Worm (Caenorhabditis elegans) whole organism, L1 larva: ENCODE data around the gene rad-50.

Source experiments
- Y116A8C.19 ChIP-seq: sonication (generic microtip); optimal IDR thresholded peaks from 2 replicates; lab custom pipeline; 2016; ENCODE audit warnings: missing compliant biosample characterization, missing genetic modification characterization, borderline replicate concordance
- alr-1 ChIP-seq: fragments of 200-800 bp; sonication (Bioruptor generic); optimal IDR thresholded peaks from 2 replicates; lab custom pipeline; 2018; ENCODE audit warnings: borderline replicate concordance, mild to moderate bottlenecking, missing genetic modification characterization, missing compliant biosample characterization
- ama-1 ChIP-seq: fragments of 150-350 bp; optimal IDR thresholded peaks from 2 replicates; lab custom pipeline; 2014
- blmp-1 ChIP-seq: fragments of 150-350 bp; optimal IDR thresholded peaks from 2 replicates; lab custom pipeline; 2014; ENCODE audit warnings: missing biosample characterization, missing genetic modification characterization
- ceh-8 ChIP-seq: fragments of 200-800 bp; sonication (Bioruptor generic); optimal IDR thresholded peaks from 2 replicates; lab custom pipeline; 2018; ENCODE audit warnings: mild to moderate bottlenecking, missing genetic modification characterization, moderate library complexity, missing compliant biosample characterization
- ceh-82 ChIP-seq, 3 experiments: fragments of 150-350 bp in 1 of 3; sonication (generic microtip) in 2 of 3; optimal IDR thresholded peaks; 2 replicates each; lab custom pipeline; 2014 to 2017; ENCODE audit warnings: missing biosample characterization in 3 of 3, missing genetic modification characterization in 3 of 3
- ceh-88 ChIP-seq: fragments of 200-800 bp; sonication (Bioruptor generic); IDR thresholded peaks from 2 replicates; pipeline ENCODE4 v1.3.6; 2022; ENCODE audit warnings: missing genetic modification characterization, missing compliant biosample characterization
- ceh-90 ChIP-seq: sonication (generic microtip); optimal IDR thresholded peaks from 2 replicates; lab custom pipeline; 2016; ENCODE audit warnings: missing genetic modification characterization, missing compliant biosample characterization
- dpl-1 ChIP-seq, 3 experiments: fragments of 150-350 bp in 2 of 3; sonication (generic microtip) in 1 of 3; optimal IDR thresholded peaks; 2 replicates each; lab custom pipeline; 2014 to 2017; ENCODE audit warnings: missing biosample characterization in 3 of 3, missing genetic modification characterization in 3 of 3, missing genetic modification reagents in 3 of 3
- dsc-1 ChIP-seq: sonication (generic microtip); optimal IDR thresholded peaks from 2 replicates; lab custom pipeline; 2016; ENCODE audit warnings: mild to moderate bottlenecking, missing genetic modification characterization, missing compliant biosample characterization
- efl-1 ChIP-seq, 4 experiments: fragments of 150-350 bp; optimal IDR thresholded peaks in 3 of 4; peaks in 1 of 4; 1 replicate in 1 of 4; 2 replicates in 3 of 4; lab custom pipeline; 2014; ENCODE audit warnings: missing biosample characterization in 2 of 4, missing genetic modification characterization in 2 of 4, missing genetic modification reagents in 2 of 4
- egl-13 ChIP-seq: sonication (generic microtip); optimal IDR thresholded peaks from 2 replicates; lab custom pipeline; 2016; ENCODE audit warnings: missing genotype, missing genetic modification reagents, missing genetic modification characterization, missing compliant biosample characterization
- fkh-10 ChIP-seq: sonication (generic microtip); optimal IDR thresholded peaks from 2 replicates; lab custom pipeline; 2017; ENCODE audit warnings: missing biosample characterization, missing genetic modification reagents, missing genetic modification characterization
- fkh-8 ChIP-seq: sonication (generic microtip); optimal IDR thresholded peaks from 2 replicates; lab custom pipeline; 2016; ENCODE audit warnings: mild to moderate bottlenecking, missing genetic modification characterization, missing compliant biosample characterization
- grh-1 ChIP-seq: fragments of 200-800 bp; sonication (Bioruptor generic); IDR thresholded peaks from 2 replicates; pipeline ENCODE4 v1.3.6; 2022; ENCODE audit warnings: missing genetic modification reagents, missing genetic modification characterization, missing compliant biosample characterization
- hlh-17 ChIP-seq: fragments of 200-800 bp; sonication (Bioruptor generic); optimal IDR thresholded peaks from 2 replicates; lab custom pipeline; 2018; ENCODE audit warnings: missing genetic modification characterization, mild to moderate bottlenecking, missing compliant biosample characterization, moderate library complexity, borderline replicate concordance
- isw-1 ChIP-seq: fragments of 200-800 bp; sonication (Bioruptor generic); IDR thresholded peaks from 2 replicates; pipeline ENCODE4 v1.3.6; 2022; ENCODE audit warnings: missing genetic modification characterization, missing compliant biosample characterization
- lin-14 ChIP-seq: fragments of 200-800 bp; sonication (Bioruptor generic); optimal IDR thresholded peaks from 2 replicates; lab custom pipeline; 2018; ENCODE audit warnings: mild to moderate bottlenecking, missing genetic modification characterization, moderate library complexity, missing compliant biosample characterization
- lsy-2 ChIP-seq, 2 experiments: fragments of 150-350 bp; optimal IDR thresholded peaks; 2 replicates each; lab custom pipeline; 2014; ENCODE audit warnings: missing biosample characterization in 2 of 2, missing genetic modification characterization in 2 of 2
- mab-9 ChIP-seq: fragments of 200-800 bp; sonication (Bioruptor generic); IDR thresholded peaks from 2 replicates; pipeline ENCODE4 v1.3.6; 2022; ENCODE audit warnings: missing genetic modification reagents, missing genetic modification characterization, missing compliant biosample characterization
- nhr-237 ChIP-seq: fragments of 150-350 bp; optimal IDR thresholded peaks from 2 replicates; lab custom pipeline; 2014; ENCODE audit warnings: missing biosample characterization, missing genetic modification characterization
- nhr-28 ChIP-seq: fragments of 150-350 bp; optimal IDR thresholded peaks from 2 replicates; lab custom pipeline; 2014; ENCODE audit warnings: missing biosample characterization, missing genetic modification characterization
- nhr-71 ChIP-seq: sonication (generic microtip); optimal IDR thresholded peaks from 2 replicates; lab custom pipeline; 2016; ENCODE audit warnings: mild to moderate bottlenecking, missing genetic modification characterization, moderate library complexity, missing compliant biosample characterization
- nhr-77 ChIP-seq: fragments of 150-350 bp; optimal IDR thresholded peaks from 2 replicates; lab custom pipeline; 2014; ENCODE audit warnings: missing biosample characterization, missing genetic modification characterization
- nhr-90 ChIP-seq: sonication (generic microtip); optimal IDR thresholded peaks from 2 replicates; lab custom pipeline; 2016; ENCODE audit warnings: mild to moderate bottlenecking, missing genetic modification characterization, missing compliant biosample characterization; ENCODE audit not compliant: poor library complexity
- rnt-1 ChIP-seq: sonication (generic microtip); optimal IDR thresholded peaks from 2 replicates; lab custom pipeline; 2016; ENCODE audit warnings: mild to moderate bottlenecking, missing genetic modification characterization, moderate library complexity, missing compliant biosample characterization
- skn-1 ChIP-seq: fragments of 150-350 bp; optimal IDR thresholded peaks from 2 replicates; lab custom pipeline; 2014; ENCODE audit warnings: missing biosample characterization, missing genetic modification characterization
- snu-23 ChIP-seq: sonication (generic microtip); optimal IDR thresholded peaks from 2 replicates; lab custom pipeline; 2016; ENCODE audit warnings: missing genetic modification characterization, missing compliant biosample characterization
- unc-30 ChIP-seq: sonication (generic microtip); optimal IDR thresholded peaks from 2 replicates; lab custom pipeline; 2017; ENCODE audit warnings: missing biosample characterization, missing genetic modification characterization
- unc-98 ChIP-seq: fragments of 200-800 bp; sonication (Bioruptor generic); IDR thresholded peaks from 2 replicates; pipeline ENCODE4 v1.3.6; 2022; ENCODE audit warnings: missing genetic modification characterization, missing compliant biosample characterization
- vab-15 ChIP-seq: sonication (generic microtip); optimal IDR thresholded peaks from 2 replicates; lab custom pipeline; 2017; ENCODE audit warnings: missing genotype, mild to moderate bottlenecking, missing genetic modification characterization, missing compliant biosample characterization
- zip-4 ChIP-seq: fragments of 200-800 bp; sonication (Bioruptor generic); optimal IDR thresholded peaks from 2 replicates; lab custom pipeline; 2018; ENCODE audit warnings: mild to moderate bottlenecking, missing genetic modification characterization, moderate library complexity, missing compliant biosample characterization

Gene rad-50

ce11 chrV:12244980-12245742 lies at the start of gene rad-50, which contains the start of the genes T04H1.13 and slfl-5:
TSS of gene rad-50 (plus strand) at chrV:12245646.
TSS of gene T04H1.13 (minus strand) at chrV:12245030.
TSS of gene slfl-5 (minus strand) at chrV:12245044.
- TF ChIP-seq mab-9 (GFP tag; lab: Robert Waterston, UW) (no peak), ama-1 (lab: Kevin White, UChicago) (no peak), rnt-1 (tag; lab: Kevin White, UChicago) (peak; percentile 10), hlh-17 (no peak), fkh-8 (tag; lab: Kevin White, UChicago) (no peak), dpl-1 (GFP tag; optimal IDR thresholded peaks at IDR 0.05; lab: Kevin White, UChicago) (peak in 1 of 3 experiments; percentile 8), nhr-28 (no peak), snu-23 (GFP tag; lab: Kevin White, UChicago) (no peak), nhr-71 (peak; percentile 36), blmp-1 (tag; lab: Kevin White, UChicago) (peak; percentile 38), efl-1 (optimal IDR thresholded peaks at IDR 0.05; lab: Kevin White, UChicago) (peak in 1 of 2 experiments; percentile 6), efl-1 (GFP tag; optimal IDR thresholded peaks at IDR 0.05 in 1 of 2; lab: Kevin White, UChicago) (peak in 1 of 2 experiments; percentile 30), dsc-1 (tag; lab: Kevin White, UChicago) (no peak), lin-14 (GFP tag; lab: Kevin White, UChicago) (peak; percentile 68), lsy-2 (tag; optimal IDR thresholded peaks at IDR 0.05; lab: Kevin White, UChicago) (peak in 1 of 2 experiments; percentile 18)
- TF ChIP-seq, all 84 proteins: peak for 7

DNA sequence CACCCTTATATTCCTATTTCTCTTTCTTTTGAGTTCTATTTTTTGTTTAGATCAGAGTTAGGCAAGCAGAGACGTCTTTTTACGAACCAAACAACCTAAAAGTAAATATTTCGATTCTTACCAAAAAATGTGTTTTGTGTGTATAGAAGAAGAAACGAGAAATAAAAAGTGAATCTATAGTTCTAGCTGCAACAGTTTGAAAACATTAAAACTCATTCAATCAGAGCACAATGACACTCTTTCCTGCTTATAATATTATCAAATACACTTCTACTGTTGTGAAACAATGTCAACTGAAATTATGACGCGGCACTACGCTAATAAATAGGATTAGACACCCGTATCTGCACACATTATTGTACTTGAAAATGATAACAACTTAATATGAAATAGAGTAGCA lies 49.6 kb upstream of the rad-50 start, which contains the start of gene ZK836.3:
Gene ZK836.3 (minus strand): TSS at position 101 of the 400 bp plus-strand sequence.
- TF ChIP-seq grh-1 (GFP tag; lab: Robert Waterston, UW), result no peak
- no peak for TF ChIP-seq efl-1 (optimal IDR thresholded peaks at IDR 0.05; lab: Kevin White, UChicago)
- peak in 1 of 2 experiments; percentile 30 for TF ChIP-seq efl-1 (GFP tag; optimal IDR thresholded peaks at IDR 0.05 in 1 of 2; lab: Kevin White, UChicago)

ce11 chrV:12196659-12197058 lies 48.8 kb upstream of the rad-50 start:
- TF ChIP-seq efl-1 (optimal IDR thresholded peaks at IDR 0.05; lab: Kevin White, UChicago) (no peak), efl-1 (GFP tag; optimal IDR thresholded peaks at IDR 0.05 in 1 of 2; lab: Kevin White, UChicago) (peak in 1 of 2 experiments; percentile 56), isw-1 (GFP tag; lab: Robert Waterston, UW) (no peak), Y116A8C.19 (tag; lab: Kevin White, UChicago) (no peak), lin-14 (GFP tag; lab: Kevin White, UChicago) (peak; percentile 19), ceh-88 (no peak)

DNA sequence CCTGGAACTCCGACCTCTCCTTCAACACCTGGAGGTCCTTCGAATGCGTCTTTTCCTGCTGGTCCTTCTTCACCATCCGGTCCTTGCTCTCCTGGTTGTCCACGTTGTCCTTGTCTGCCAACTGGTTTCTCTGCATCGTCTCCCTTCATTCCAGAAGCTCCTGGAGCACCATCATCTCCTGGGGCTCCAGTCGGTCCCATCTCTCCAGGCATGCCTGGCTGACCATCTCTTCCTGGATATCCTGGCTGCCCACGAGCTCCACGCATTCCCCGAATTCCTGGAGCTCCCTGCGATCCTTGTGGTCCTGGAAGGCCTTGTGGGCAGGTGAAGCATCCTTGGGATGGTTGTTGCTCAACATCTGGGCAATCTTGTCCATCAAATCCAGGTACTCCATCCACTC lies 47.7 kb upstream of the rad-50 start:
- TF ChIP-seq unc-98 (GFP tag; lab: Robert Waterston, UW) (no peak), efl-1 (optimal IDR thresholded peaks at IDR 0.05; lab: Kevin White, UChicago) (no peak), efl-1 (GFP tag; optimal IDR thresholded peaks at IDR 0.05 in 1 of 2; lab: Kevin White, UChicago) (no peak), ceh-90 (no peak), zip-4 (GFP tag; lab: Kevin White, UChicago) (no peak), nhr-90 (tag; lab: Kevin White, UChicago) (no peak), nhr-77 (tag; lab: Kevin White, UChicago) (no peak), ceh-82 (tag; optimal IDR thresholded peaks at IDR 0.05; lab: Kevin White, UChicago) (no peak), unc-30 (tag; lab: Kevin White, UChicago) (no peak), fkh-10 (no peak), vab-15 (no peak), alr-1 (no peak), lin-14 (GFP tag; lab: Kevin White, UChicago) (no peak), fkh-8 (tag; lab: Kevin White, UChicago) (no peak), nhr-237 (tag; lab: Kevin White, UChicago) (no peak), hlh-17 (no peak), ceh-8 (GFP tag; lab: Kevin White, UChicago) (no peak), egl-13 (tag; lab: Kevin White, UChicago) (no peak), isw-1 (GFP tag; lab: Robert Waterston, UW) (no peak), skn-1 (tag; lab: Kevin White, UChicago) (no peak)
